Fruit fly (Drosophila melanogaster) whole organism: ENCODE measurements around the gene CG11617.

Experiments used
- CG8478 ChIP-seq: fragments of >200 bp; optimal IDR thresholded peaks from 2 replicates; lab custom pipeline; 2018; ENCODE audit warnings: inconsistent platforms
- Dll ChIP-seq: fragments of >200 bp; optimal IDR thresholded peaks from 2 replicates; lab custom pipeline; 2017
- pan ChIP-seq: fragments of >200 bp; optimal IDR thresholded peaks from 2 replicates; lab custom pipeline; 2017
- psq ChIP-seq: fragments of >200 bp; optimal IDR thresholded peaks from 2 replicates; lab custom pipeline; 2017
- usp ChIP-seq: fragments of >200 bp; optimal IDR thresholded peaks from 2 replicates; lab custom pipeline; 2017; ENCODE audit warnings: missing biosample characterization, missing genetic modification characterization, mixed read lengths

dm6 chr2L:204557-204956 is 2.5 kb downstream of the CG11617 start:
- no peak for TF ChIP-seq CG8478 (lab: Kevin White, UChicago)
- no peak for TF ChIP-seq Dll (lab: Kevin White, UChicago)
- no peak for TF ChIP-seq pan (lab: Kevin White, UChicago)
- no peak for TF ChIP-seq usp (GFP tag; lab: Kevin White, UChicago)
- TF ChIP-seq psq, result no peak
